Fruit fly (Drosophila melanogaster) whole organism, larva: ENCODE measurements around the gene PMP34.

Source experiments
- noc ChIP-seq: fragments of 200-800 bp; sonication (Bioruptor generic); optimal IDR thresholded peaks from 3 replicates; lab custom pipeline; 2019; ENCODE audit warnings: missing biosample characterization, mild to moderate bottlenecking, missing genetic modification characterization, moderate library complexity

Gene PMP34

DNA sequence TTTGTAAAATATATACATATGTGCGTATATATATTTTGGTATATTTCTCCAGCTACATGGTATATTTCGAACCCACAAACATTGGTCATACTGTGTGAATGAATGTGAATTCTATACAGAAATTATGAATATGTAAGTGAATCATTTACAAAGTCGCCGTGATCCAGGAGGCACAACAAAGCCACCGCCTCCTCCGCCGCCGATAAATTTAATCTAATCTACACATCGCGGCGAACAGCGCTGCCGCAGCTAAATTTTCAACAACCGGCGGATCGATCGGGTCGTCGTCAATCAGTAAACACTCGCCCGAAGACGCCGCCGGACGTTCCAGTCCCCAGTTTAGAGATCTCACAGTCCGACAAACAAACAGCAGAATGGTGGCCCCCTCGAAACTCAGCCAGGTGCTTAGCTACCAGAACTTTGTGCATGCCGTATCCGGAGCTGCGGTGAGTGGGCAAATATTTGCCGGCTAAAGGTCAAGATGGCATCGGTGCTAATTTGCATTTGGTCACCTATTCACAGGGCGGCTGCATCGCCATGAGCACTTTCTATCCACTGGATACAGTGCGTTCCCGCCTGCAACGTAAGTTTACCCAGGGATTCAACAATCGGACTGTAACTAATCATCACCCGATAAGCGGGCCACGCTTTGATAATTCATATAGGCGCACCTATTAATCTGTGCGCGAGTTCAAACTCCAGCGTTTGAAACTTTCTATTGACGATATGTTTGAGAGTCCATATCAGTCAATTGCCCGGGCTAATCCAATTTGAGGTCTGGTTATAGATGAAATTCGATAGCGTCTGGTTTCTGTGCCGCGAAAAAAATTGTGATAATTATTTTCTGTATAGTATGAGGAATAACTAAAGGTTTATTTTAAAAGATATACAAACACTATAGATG lies at the start of gene PMP34:
Gene PMP34, plus strand, starts transcription at position 79 of the 904 bp plus-strand sequence.
- TF ChIP-seq noc (tag; lab: Kevin White, UChicago), result no peak

DNA sequence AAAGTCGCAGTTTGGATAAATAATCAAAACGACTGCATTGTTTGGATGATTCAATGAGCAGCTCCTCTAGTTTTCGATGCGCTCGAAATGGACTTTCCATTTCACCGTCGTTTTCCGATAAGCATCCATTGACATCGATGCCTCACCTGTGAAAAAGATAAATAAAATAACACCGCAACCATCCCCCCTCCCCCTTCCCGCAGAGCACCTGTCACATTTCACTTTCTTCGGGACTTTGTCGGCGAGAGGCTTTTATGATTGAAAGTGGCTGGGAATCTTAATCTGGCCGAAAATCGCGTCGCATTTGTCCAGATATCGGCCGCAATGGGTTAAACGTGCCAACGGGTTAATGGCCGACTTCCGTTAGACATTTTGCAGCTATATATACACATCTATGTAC lies 49.3 kb upstream of the PMP34 start:
- TF ChIP-seq noc (tag; lab: Kevin White, UChicago), result no peak

DNA sequence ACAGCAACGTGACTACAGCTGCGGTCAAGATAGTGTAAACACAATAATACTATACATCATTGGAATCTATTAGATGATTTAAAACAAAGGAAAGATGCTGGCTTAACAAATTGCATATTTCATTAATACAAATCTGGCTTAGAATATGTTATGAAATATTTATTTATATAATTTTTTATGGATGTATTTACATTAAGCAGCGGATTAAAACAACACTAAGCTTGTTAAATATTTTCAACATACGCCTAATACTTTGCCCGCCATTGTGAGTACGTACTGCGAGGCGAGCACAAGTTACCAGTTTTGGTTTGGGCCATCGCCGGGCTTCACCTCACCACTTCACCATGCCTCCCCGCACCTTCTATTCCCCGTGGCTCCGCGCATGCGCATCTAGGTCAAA lies 48.6 kb upstream of the PMP34 start:
- peak; percentile 90 for TF ChIP-seq noc (tag; lab: Kevin White, UChicago)

DNA sequence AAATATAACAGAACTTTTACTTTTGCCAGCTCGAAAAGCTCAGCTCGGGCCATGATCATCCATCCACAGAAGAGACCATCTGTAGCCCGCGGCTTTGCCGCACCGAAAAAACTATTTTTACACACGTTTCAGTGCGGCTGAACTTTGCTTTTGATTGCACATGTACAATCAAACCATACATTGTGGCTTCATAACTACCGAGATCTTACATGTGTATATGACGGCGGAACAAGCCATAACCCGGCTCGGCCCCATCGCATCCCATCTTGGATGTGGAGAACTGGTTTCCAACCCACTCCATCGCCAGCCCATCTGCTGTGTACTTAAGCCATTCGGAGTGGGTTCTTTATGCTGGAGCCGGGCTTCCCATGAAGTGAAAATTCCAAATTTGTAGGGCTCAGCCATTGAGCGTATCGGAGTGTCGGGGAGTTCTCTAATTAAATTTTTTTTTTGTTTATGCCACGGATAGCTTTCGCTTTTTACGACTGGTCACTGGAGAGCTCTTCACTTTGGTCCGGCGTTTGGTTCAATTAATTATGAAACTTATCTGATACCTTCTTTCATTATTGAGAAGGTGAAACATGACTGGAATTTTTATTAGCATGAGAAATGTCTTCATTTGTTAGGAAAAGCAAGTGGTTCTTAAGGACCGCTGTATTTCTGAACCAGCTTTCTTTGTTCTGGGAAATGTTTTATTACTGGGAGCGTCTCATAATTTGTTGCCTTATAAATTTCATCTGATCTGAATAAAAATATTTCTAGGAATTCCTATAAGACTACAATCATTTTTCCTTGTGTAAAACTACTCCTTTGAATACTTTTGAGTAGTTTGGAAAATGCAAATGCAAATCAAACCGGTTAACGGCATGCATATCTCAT lies 47.4 kb upstream of the PMP34 start:
- TF ChIP-seq noc (tag; lab: Kevin White, UChicago), result no peak

DNA sequence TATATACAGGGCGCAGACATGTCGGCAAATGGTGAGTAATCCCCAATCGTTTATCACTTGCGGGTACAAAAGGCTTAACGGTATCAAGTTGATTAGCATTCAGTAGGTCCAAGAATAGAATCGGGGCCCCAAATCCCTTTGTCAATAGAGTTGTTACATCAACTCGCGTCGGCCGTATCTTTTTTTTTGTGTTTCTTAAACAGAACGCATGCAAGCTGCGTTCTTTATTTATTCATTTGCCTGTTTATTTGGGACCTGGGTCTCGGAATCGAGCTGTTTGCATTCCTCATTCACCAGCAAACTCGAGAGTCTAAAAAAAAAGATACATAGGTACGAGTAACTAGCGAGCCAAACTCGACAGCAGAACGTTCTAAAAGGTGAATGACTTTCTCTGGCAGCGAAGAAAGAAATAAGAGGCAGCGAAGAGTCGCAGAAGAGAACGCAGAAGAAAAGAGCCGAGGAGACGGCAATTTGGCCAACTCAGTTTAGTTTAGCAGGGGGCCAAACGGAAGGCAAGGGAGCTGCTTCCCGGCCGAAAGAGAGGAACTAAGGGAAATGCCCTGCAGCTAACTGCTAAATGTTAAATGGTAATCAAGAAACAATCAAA lies 46.3 kb upstream of the PMP34 start:
- TF ChIP-seq noc (tag; lab: Kevin White, UChicago), result no peak

DNA sequence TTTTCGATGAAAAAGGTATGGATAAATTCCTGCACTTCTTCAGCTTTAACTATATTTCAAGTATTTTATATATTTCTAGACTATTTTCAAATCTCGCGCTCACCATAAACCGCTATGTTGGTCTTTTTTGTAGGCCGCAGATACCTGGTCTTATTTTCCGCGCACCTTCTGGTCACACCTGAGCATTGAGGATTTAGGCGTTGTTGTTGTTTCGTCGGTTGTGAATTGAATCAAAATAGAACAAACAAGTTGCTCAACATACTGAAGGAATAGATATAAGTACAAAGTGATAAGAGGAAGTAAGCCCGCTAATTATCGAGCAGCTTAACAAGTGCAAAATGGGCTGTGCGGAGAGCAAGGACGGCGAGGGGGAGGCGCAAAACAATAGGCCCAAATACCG lies 40.8 kb upstream of the PMP34 start, which contains the start of gene Ctl1:
Gene Ctl1, plus strand, starts transcription at position 167 of the 400 bp plus-strand sequence.
- no peak for TF ChIP-seq noc (tag; lab: Kevin White, UChicago)

DNA sequence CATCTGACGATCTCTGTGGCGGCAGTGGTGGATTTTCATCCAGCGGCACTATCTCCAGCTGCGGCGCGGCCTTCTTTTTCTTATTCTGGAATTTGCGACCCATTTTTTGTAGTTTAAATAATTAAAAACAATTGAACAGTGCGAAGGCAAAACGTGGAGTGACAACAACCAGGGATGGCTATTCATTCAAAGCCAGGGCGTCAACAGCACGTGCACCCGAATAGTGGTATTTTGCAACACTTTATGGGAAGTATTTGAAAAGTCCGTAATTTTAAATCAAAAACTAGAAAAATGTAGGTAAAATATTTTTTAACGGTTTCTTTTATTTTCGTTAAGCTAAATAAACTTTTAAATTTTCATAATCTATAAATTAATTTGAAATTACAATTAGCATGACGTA lies 35.9 kb upstream of the PMP34 start, which contains the start of gene CG11583:
Gene CG11583, minus strand, starts transcription at position 191 of the 400 bp plus-strand sequence.
- no peak for TF ChIP-seq noc (tag; lab: Kevin White, UChicago)

DNA sequence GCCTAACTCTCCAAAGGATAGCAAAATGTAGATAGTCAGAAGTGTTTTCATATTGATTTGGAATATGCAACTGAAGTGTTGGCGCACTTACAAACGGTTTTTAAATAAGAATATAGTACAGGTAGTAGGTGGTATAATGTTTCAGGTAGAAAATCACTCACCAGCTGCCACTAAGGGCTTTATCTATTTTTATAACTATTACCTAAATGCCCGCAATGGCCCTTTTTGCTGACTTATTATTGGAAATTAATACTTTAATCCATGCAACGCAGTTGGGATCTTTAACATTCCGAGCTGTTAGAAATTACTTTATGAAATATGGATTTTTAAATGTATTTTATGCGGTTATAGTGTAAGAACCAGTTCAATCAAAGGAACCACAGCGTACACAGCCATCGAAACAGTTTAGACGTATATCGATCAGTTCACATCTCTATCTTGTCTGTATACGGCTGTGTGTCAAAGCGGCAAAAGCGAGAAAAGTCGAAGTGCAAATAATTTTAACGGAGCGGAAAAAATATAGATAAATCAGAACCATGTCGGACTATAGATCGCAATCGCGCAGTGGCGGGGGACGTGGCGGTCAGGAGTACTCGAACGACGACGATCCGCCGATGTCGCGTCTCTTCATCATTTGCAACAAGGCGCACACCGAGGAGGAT lies 35.0 kb upstream of the PMP34 start, which contains the start of the genes srw and CG1316:
Gene srw, minus strand, starts transcription at position 51 of the 662 bp plus-strand sequence.
Gene CG1316, plus strand, starts transcription at position 424 of the 662 bp plus-strand sequence.
- TF ChIP-seq noc (tag; lab: Kevin White, UChicago), result no peak

DNA sequence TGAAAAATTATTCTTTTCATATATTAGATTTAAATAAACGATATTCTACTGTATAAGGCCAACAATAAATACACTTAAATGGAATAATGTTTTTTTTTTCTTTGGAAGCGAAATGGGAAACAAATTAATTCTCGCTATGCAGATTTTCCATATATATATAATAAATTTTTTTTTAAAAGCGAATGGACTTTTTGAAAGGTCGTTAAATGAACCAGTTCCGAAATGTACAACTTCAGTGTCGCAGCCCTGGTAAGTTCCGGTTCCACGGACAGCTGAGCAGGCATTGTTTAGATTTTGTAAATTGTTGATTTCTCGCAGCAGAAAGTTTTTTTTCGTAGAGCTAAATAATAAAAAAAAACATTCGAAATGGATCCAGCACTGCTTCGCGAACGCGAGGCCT lies 31.8 kb upstream of the PMP34 start, which contains the start of gene TfIIEbeta:
Gene TfIIEbeta, plus strand, starts transcription at position 255 of the 400 bp plus-strand sequence.
- no peak for TF ChIP-seq noc (tag; lab: Kevin White, UChicago)

DNA sequence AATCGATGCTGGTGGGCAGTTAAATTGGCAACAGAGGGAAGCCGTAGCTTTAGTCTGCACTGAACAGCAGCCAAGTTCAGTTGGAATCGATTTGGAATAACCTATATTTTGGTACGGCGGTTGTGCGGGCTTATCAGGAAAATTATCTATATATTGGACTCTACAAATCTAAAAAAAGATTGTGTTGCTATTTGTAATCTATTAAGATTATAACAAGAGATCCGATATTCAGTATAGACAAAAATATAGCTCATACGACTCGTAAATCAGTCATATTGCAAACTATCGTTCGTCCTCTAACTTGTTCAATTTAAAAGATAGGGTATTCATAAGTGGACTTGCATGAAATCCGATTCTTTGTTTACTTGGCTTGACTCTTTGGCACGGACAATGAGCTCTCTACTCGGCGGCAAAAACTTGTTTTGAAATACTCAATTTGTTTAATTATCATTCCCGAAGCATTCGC lies 29.9 kb upstream of the PMP34 start, which contains the start of gene Hexo1:
Gene Hexo1, plus strand, starts transcription at position 51 of the 466 bp plus-strand sequence.
- TF ChIP-seq noc (tag; lab: Kevin White, UChicago), result peak; percentile 75

DNA sequence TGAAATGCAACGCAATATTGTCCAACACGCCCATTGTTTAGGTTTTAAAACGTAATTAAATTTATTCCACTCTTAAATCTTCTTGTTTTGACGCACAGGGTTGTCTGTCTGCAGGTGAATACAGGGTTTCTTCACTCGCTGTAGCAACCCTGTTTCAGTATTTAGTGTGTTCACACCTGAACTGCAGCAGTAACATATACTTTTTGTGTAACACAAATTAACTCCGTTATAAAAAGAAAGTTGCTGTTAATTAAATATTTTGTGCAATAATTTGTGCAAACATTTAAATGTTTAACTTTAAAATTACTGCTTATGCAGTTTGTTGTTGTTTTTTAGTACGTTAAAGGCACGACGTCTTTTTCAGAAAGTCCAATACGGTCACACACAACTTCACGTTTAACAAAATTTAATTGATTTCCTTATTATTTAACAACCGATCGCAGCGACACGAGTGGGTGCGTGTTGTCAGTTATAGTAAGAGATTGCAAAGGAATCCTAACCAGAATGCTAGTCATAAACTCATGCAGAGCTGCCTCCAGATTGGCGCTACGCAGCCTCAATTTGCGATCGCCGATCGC lies 26.3 kb upstream of the PMP34 start, which contains the start of the genes CG15012 and Fdx2:
Gene CG15012, minus strand, starts transcription at position 127 of the 578 bp plus-strand sequence.
Gene Fdx2, plus strand, starts transcription at position 363 of the 578 bp plus-strand sequence.
- peak; percentile 26 for TF ChIP-seq noc (tag; lab: Kevin White, UChicago)

DNA sequence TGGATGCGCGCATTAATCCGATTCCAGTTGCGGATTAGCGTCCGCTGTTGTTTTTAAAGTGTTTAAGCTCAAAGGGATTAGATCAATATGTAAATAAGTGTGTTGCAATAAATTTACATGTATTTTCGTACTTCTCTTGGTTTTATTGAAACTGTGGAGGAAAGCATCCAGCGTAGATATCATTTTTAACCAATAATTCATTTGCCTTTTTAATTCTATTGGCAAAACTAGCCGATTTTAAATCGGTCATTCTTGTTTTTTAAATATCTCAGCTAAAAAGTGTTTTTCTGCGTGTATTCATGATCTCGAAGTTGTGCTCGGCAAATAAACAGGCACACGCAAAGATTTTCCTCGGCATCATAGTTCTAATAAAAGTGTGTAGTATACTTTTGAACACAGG lies 25.3 kb upstream of the PMP34 start:
- no peak for TF ChIP-seq noc (tag; lab: Kevin White, UChicago)

DNA sequence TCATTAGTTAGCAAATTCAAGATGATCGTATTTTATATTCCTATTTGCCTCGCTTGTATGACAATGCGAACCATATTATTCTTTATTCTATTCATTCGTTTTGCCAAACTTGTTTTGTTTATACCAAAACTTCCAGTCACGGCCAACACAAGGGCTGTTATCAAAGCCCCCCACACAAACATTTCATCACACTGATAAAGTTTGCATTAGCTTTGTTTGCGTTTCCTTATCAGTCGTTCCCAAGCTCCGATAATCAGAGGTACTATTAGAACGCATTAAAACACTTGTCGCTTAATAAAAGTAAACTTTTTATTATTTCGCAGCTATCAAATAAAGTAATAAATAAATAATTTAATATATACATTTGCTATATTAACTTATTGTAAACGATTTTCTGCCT lies 24.8 kb upstream of the PMP34 start:
- peak; percentile 28 for TF ChIP-seq noc (tag; lab: Kevin White, UChicago)

DNA sequence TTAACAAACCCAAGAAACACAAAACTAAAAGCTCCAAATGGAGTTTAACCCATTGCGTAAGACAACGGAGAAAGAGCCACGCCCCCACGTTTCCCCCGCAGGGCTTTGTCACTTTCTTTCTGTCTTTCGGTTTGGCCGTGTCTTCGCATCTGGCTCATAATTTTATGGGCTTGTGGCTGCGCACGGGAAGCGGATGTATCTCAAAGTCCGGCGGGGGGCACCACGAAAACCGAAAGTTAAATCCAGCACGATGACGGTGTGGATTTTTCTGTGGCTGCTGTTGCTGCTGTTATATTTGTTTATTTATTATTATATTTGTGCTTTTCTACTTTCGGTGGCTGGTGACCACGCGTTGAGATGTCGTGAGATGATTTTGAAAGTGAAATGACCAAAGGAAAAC lies 21.8 kb upstream of the PMP34 start:
- TF ChIP-seq noc (tag; lab: Kevin White, UChicago), result no peak
